Worm (Caenorhabditis elegans): Measurements from ENCODE around the gene Y110A2AL.6.

The Y110A2AL.6 gene

ce11 chrII:2856114-2856513 lies 14.7 kb upstream of the Y110A2AL.6 start:
- TF ChIP-seq nhr-76 (tag; optimal IDR thresholded peaks at IDR 0.05) (no peak), sptf-1 (tag; optimal IDR thresholded peaks at IDR 0.05) (no peak), hlh-4 (tag; optimal IDR thresholded peaks at IDR 0.05) (no peak), nhr-71 (tag; optimal IDR thresholded peaks at IDR 0.05) (no peak), blmp-1 (tag; optimal IDR thresholded peaks at IDR 0.05) (peak; percentile 68), lsy-2 (tag; optimal IDR thresholded peaks at IDR 0.05) (no peak), pax-3 (tag; optimal IDR thresholded peaks at IDR 0.05) (no peak), C34B4.2 (tag; optimal IDR thresholded peaks at IDR 0.05) (no peak), hpl-2 (GFP tag; optimal IDR thresholded peaks at IDR 0.05) (no peak), elt-3 (tag; optimal IDR thresholded peaks at IDR 0.05) (peak in 3 of 6 experiments; percentile 7 to 84 (median 35)), nhr-85 (tag) (peak; percentile 55), fkh-4 (tag; optimal IDR thresholded peaks at IDR 0.05; ENCODE audit: borderline replicate concordance) (no peak), xbp-1 (tag; optimal IDR thresholded peaks at IDR 0.05) (no peak), ama-1 (optimal IDR thresholded peaks at IDR 0.05) (no peak), pqm-1 (tag; optimal IDR thresholded peaks at IDR 0.05) (no peak), efl-1 (optimal IDR thresholded peaks at IDR 0.05) (no peak), efl-1 (GFP tag; optimal IDR thresholded peaks at IDR 0.05 in 1 of 2) (no peak), lin-35 (GFP tag; optimal IDR thresholded peaks at IDR 0.05) (peak in 1 of 2 experiments; percentile 27), nhr-28 (tag; optimal IDR thresholded peaks at IDR 0.05) (no peak), irx-1 (tag; optimal IDR thresholded peaks at IDR 0.05) (no peak)

- TF ChIP-seq pax-3 (tag; optimal IDR thresholded peaks at IDR 0.05): no peak
- TF ChIP-seq elt-3 (tag; optimal IDR thresholded peaks at IDR 0.05): peak in 2 of 6 experiments; percentile 1 to 22
- TF ChIP-seq ztf-4 (tag; optimal IDR thresholded peaks at IDR 0.05): peak; percentile 20
- peak in 1 of 3 experiments; percentile 10 for TF ChIP-seq dpl-1 (GFP tag; optimal IDR thresholded peaks at IDR 0.05)
- no peak for TF ChIP-seq elt-2 (tag; optimal IDR thresholded peaks at IDR 0.05)
- TF ChIP-seq nhr-19 (GFP tag; conservative IDR thresholded peaks at IDR 0.05): 0 out of 2 replicates have a peak, but pooled peaks have one; percentile 15
- TF ChIP-seq snu-23 (GFP tag; optimal IDR thresholded peaks at IDR 0.05): peak; percentile 40
- peak; percentile 7 for TF ChIP-seq swsn-7 (tag; optimal IDR thresholded peaks at IDR 0.05)
- peak; percentile 33 for TF ChIP-seq lin-14 (GFP tag; optimal IDR thresholded peaks at IDR 0.05)
- TF ChIP-seq blmp-1 (tag; optimal IDR thresholded peaks at IDR 0.05): peak; percentile 74
- peak; percentile 25 for TF ChIP-seq nhr-71 (tag; optimal IDR thresholded peaks at IDR 0.05)
- no peak for TF ChIP-seq tbx-2 (tag; optimal IDR thresholded peaks at IDR 0.05)
- peak; percentile 25 for TF ChIP-seq mep-1 (tag; optimal IDR thresholded peaks at IDR 0.05)
- TF ChIP-seq grh-1 (GFP tag; IDR thresholded peaks at IDR 0.05): 0 out of 2 replicates have a peak, but pooled peaks have one; percentile 45
Measured at ce11 chrII:2854794-2855193, 13.4 kb upstream of the Y110A2AL.6 start.

ce11 chrII:2853767-2854166 lies 12.3 kb upstream of the Y110A2AL.6 start:
- peak; percentile 29 for TF ChIP-seq nhr-85 (tag)
- TF ChIP-seq ces-1 (GFP tag; optimal IDR thresholded peaks at IDR 0.05): no peak
- peak; percentile 50 for TF ChIP-seq blmp-1 (tag; optimal IDR thresholded peaks at IDR 0.05)

- TF ChIP-seq unc-130 (tag; optimal IDR thresholded peaks at IDR 0.05) (no peak), elt-2 (tag; optimal IDR thresholded peaks at IDR 0.05) (no peak), snu-23 (GFP tag; optimal IDR thresholded peaks at IDR 0.05) (no peak), F16B12.6 (tag; optimal IDR thresholded peaks at IDR 0.05) (no peak), jun-1 (tag; optimal IDR thresholded peaks at IDR 0.05) (no peak), nhr-47 (tag; optimal IDR thresholded peaks at IDR 0.05) (no peak), pag-3 (tag; optimal IDR thresholded peaks at IDR 0.05; ENCODE audit: borderline replicate concordance, insufficient read depth) (no peak), efl-1 (optimal IDR thresholded peaks at IDR 0.05) (no peak), efl-1 (GFP tag; optimal IDR thresholded peaks at IDR 0.05 in 1 of 2) (no peak), ceh-8 (GFP tag; optimal IDR thresholded peaks at IDR 0.05) (no peak), tlp-1 (tag; optimal IDR thresholded peaks at IDR 0.05) (no peak), isw-1 (GFP tag; IDR thresholded peaks at IDR 0.05) (no peak), dsc-1 (tag; optimal IDR thresholded peaks at IDR 0.05) (no peak), nhr-11 (tag; optimal IDR thresholded peaks at IDR 0.05) (no peak), nhr-20 (tag; optimal IDR thresholded peaks at IDR 0.05) (no peak), lin-39 (tag; optimal IDR thresholded peaks at IDR 0.05) (no peak), xbp-1 (tag; optimal IDR thresholded peaks at IDR 0.05) (no peak), vab-15 (tag; optimal IDR thresholded peaks at IDR 0.05) (no peak), nhr-84 (tag; optimal IDR thresholded peaks at IDR 0.05) (no peak), ets-5 (GFP tag; IDR thresholded peaks at IDR 0.05) (no peak)
Measured at ce11 chrII:2852493-2852892, 11.1 kb upstream of the Y110A2AL.6 start, which contains the start of gene ptc-3. Gene ptc-3 (minus strand): TSS chrII:2852593.
